Fruit fly (Drosophila melanogaster): ENCODE data around the gene Scsalpha1.

The Scsalpha1 gene

DNA sequence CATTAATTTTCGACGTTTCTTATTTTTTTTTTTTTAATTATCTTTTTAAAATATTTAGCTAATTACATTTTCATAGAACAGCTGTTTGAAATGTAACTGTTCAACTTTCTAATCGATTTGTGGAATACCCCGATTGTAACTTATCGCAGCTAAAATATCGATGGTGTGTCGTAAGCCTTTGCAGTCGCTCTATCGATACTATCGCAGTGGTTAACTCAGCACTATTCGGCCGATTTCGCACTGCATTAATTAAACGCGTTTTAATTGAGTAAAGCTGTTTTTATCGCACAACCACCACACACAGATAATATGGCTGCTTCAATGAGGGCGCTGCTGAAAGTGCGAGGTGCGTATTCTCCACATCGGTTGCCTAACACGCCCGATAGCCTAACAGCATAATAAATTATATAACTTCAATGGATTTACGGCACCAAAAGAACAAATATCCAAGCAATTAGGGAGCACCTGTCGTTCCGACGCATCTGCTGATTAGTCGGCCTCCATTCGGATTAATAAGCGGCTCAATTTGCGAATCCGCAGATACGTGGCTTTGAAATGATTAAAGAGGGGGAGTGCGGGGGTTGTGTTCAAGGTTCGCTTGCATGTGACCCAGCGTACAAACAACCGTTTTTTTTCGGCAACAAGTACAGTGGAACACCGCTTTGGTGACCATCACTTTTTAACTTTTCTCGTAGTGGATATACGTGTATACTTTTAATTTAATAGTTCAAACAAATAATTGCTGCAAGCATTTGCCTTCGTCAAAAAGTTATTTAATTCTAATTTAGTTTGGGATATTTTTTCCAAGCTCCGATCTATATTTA, at the start of gene Scsalpha1:
Gene Scsalpha1, plus strand, starts transcription at position 202 of the 824 bp plus-strand sequence.
- TF ChIP-seq pan (optimal IDR thresholded peaks at IDR 0.05) (no peak), psq (optimal IDR thresholded peaks at IDR 0.05) (no peak), CG8478 (optimal IDR thresholded peaks at IDR 0.05) (no peak), usp (GFP tag; optimal IDR thresholded peaks at IDR 0.05) (no peak), EcR (GFP tag; optimal IDR thresholded peaks at IDR 0.05) (no peak), Dll (optimal IDR thresholded peaks at IDR 0.05) (no peak)

DNA sequence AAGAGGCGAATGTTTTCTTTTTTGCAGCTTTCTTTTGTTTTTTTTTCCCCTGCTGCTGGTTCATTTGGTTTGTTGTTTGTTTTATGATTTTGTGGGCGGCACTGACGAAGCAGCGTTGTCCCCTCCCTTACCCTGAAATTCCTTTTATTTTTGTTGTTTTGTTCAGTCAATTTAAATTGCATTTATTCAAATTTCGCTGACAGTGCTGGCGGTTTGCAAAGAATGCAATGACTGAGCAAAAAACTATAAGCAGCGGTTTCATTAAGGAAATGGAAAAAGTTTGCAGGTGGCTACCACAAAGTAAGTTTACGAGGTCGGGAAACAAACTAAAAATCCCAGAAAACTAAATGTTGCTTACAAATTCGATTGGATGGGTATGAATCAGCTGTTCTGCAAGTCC, 49.7 kb upstream of the Scsalpha1 start:
- TF ChIP-seq pan (optimal IDR thresholded peaks at IDR 0.05) (no peak), EcR (GFP tag; optimal IDR thresholded peaks at IDR 0.05) (no peak), CG8478 (optimal IDR thresholded peaks at IDR 0.05) (no peak), psq (optimal IDR thresholded peaks at IDR 0.05) (no peak), Dll (optimal IDR thresholded peaks at IDR 0.05) (no peak), usp (GFP tag; optimal IDR thresholded peaks at IDR 0.05) (no peak)

- TF ChIP-seq pan (optimal IDR thresholded peaks at IDR 0.05) (no peak), psq (optimal IDR thresholded peaks at IDR 0.05) (peak; percentile 5), CG8478 (optimal IDR thresholded peaks at IDR 0.05) (peak; percentile 55)
Measured at dm6 chr3L:3765782-3766520, 48.1 kb upstream of the Scsalpha1 start.

DNA sequence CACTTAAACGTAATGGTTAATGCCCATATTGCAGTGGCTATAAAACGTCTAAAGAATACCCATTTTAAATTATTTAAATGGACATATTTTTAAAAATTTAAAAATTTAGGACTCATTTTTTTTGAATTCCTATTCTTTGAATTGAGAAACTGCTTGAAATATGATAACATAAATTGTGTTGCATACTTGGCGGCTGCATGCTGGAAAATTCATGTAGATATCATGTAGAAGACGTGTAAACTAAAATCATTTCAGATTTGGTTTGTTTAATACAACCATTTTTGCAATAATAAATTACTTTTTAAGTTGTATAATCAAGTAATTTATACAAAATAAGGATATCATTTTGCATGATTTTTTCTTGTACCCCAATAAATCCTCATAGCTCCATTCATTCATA, 47.3 kb upstream of the Scsalpha1 start:
- TF ChIP-seq EcR (GFP tag; optimal IDR thresholded peaks at IDR 0.05) (no peak), pan (optimal IDR thresholded peaks at IDR 0.05) (no peak)

DNA sequence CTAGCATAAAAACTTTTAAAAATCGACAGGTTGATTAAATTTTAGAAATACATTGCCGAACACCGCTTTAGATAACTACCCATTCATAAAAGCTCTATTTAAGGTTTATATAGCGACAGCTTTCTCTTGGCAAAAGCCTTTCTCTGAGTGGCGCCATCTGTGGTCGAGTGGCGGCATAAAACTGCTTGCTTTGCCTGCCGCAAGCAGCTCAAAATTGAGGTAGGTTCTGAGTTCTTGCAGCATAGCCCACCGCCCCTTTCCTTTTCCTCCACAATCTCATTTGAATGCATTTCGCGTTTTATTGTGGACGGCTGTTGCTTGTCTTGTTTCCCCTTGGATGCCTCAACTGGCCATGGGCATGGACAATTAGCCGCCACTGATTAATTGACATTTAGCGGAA, 46.2 kb upstream of the Scsalpha1 start:
- TF ChIP-seq EcR (GFP tag; optimal IDR thresholded peaks at IDR 0.05) (no peak), usp (GFP tag; optimal IDR thresholded peaks at IDR 0.05) (no peak), pan (optimal IDR thresholded peaks at IDR 0.05) (no peak), psq (optimal IDR thresholded peaks at IDR 0.05) (no peak), CG8478 (optimal IDR thresholded peaks at IDR 0.05) (no peak), Dll (optimal IDR thresholded peaks at IDR 0.05) (no peak)

dm6 chr3L:3769157-3769556, 44.9 kb upstream of the Scsalpha1 start:
- TF ChIP-seq usp (GFP tag; optimal IDR thresholded peaks at IDR 0.05) (no peak), CG8478 (optimal IDR thresholded peaks at IDR 0.05) (no peak), psq (optimal IDR thresholded peaks at IDR 0.05) (no peak), pan (optimal IDR thresholded peaks at IDR 0.05) (no peak), Dll (optimal IDR thresholded peaks at IDR 0.05) (no peak), EcR (GFP tag; optimal IDR thresholded peaks at IDR 0.05) (no peak)

dm6 chr3L:3770823-3771222, 43.2 kb upstream of the Scsalpha1 start:
- TF ChIP-seq pan (optimal IDR thresholded peaks at IDR 0.05) = no peak
- TF ChIP-seq Dll (optimal IDR thresholded peaks at IDR 0.05) = no peak
- no peak for TF ChIP-seq usp (GFP tag; optimal IDR thresholded peaks at IDR 0.05)
- TF ChIP-seq CG8478 (optimal IDR thresholded peaks at IDR 0.05) = no peak
- TF ChIP-seq EcR (GFP tag; optimal IDR thresholded peaks at IDR 0.05) = no peak
- no peak for TF ChIP-seq psq (optimal IDR thresholded peaks at IDR 0.05)

DNA sequence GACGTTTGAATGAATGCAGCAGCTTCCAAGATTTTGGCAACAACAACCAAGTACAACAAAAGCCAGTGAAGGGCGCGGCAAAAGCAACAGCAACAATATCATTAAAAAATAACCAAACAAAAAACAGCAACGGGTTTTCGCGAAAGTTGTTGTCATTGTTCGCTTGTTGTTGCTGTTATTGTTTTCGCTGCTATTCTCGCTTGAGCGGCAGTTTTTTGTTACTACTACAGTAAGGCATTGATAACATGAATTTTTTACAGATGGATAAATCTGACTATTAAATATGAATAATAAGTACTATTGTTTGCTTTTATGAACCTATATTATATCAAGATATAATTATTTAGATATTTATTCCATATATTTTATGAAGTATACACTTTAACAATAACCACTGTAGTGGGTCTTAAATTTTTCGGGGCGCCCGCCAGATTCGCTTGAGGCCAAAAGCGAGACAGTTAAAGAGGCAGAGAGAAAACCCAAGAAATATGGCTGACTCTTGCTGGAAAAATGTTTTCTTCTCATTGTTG, 42.5 kb upstream of the Scsalpha1 start:
- TF ChIP-seq pan (optimal IDR thresholded peaks at IDR 0.05) = no peak
- no peak for TF ChIP-seq CG8478 (optimal IDR thresholded peaks at IDR 0.05)
- no peak for TF ChIP-seq Dll (optimal IDR thresholded peaks at IDR 0.05)
- TF ChIP-seq EcR (GFP tag; optimal IDR thresholded peaks at IDR 0.05) = no peak
- TF ChIP-seq psq (optimal IDR thresholded peaks at IDR 0.05) = no peak
- TF ChIP-seq usp (GFP tag; optimal IDR thresholded peaks at IDR 0.05) = no peak

dm6 chr3L:3772284-3772987, 41.6 kb upstream of the Scsalpha1 start:
- no peak for TF ChIP-seq psq (optimal IDR thresholded peaks at IDR 0.05)
- no peak for TF ChIP-seq EcR (GFP tag; optimal IDR thresholded peaks at IDR 0.05)
- TF ChIP-seq CG8478 (optimal IDR thresholded peaks at IDR 0.05) = no peak
- TF ChIP-seq Dll (optimal IDR thresholded peaks at IDR 0.05) = no peak
- no peak for TF ChIP-seq pan (optimal IDR thresholded peaks at IDR 0.05)
- no peak for TF ChIP-seq usp (GFP tag; optimal IDR thresholded peaks at IDR 0.05)

DNA sequence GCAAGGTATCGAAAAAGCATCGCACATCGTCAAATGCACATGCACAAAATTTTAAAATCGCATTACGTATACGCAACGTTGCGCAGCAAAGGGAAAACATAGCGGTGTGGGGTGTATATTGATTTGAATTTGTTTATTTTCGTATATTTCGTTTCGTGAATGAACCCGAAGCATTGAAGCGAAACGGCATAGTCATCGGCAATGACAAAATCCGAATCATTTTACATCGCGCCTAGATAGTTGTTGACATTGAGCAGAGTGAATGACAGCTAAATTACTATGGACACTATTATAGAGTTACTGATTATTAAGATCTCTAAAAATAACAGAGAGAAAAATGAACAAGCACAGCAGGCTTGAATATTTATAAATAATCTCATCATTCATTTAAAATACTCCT, 40.7 kb upstream of the Scsalpha1 start:
- TF ChIP-seq pan (optimal IDR thresholded peaks at IDR 0.05) (no peak), CG8478 (optimal IDR thresholded peaks at IDR 0.05) (no peak), psq (optimal IDR thresholded peaks at IDR 0.05) (no peak), usp (GFP tag; optimal IDR thresholded peaks at IDR 0.05) (no peak), Dll (optimal IDR thresholded peaks at IDR 0.05) (no peak), EcR (GFP tag; optimal IDR thresholded peaks at IDR 0.05) (no peak)

dm6 chr3L:3776559-3777097, 37.4 kb upstream of the Scsalpha1 start:
- no peak for TF ChIP-seq EcR (GFP tag; optimal IDR thresholded peaks at IDR 0.05)
- TF ChIP-seq usp (GFP tag; optimal IDR thresholded peaks at IDR 0.05) = no peak
- no peak for TF ChIP-seq pan (optimal IDR thresholded peaks at IDR 0.05)
- no peak for TF ChIP-seq CG8478 (optimal IDR thresholded peaks at IDR 0.05)
- no peak for TF ChIP-seq psq (optimal IDR thresholded peaks at IDR 0.05)
- TF ChIP-seq Dll (optimal IDR thresholded peaks at IDR 0.05) = no peak

Measured in whole organism.